Worm (Caenorhabditis elegans) whole organism, L4/young adult: ENCODE measurements around the gene K11H3.5.

Source experiments
- dao-5 ChIP-seq: sonication (generic microtip); optimal IDR thresholded peaks from 2 replicates; lab custom pipeline; 2016; ENCODE audit warnings: missing genotype, missing genetic modification characterization, moderate library complexity, missing compliant biosample characterization
- him-1 ChIP-seq: sonication (generic microtip); optimal IDR thresholded peaks from 2 replicates; lab custom pipeline; 2016; ENCODE audit warnings: missing genotype, missing genetic modification reagents, missing genetic modification characterization, missing compliant biosample characterization

ce11 chrIII:9849950-9850349, 6.4 kb downstream of the K11H3.5 start:
- no peak for TF ChIP-seq dao-5 (tag; lab: Kevin White, UChicago)
- TF ChIP-seq him-1 (tag; lab: Kevin White, UChicago): no peak
